Worm (Caenorhabditis elegans): Measurements from ENCODE around the gene R07A4.2.

Gene R07A4.2

DNA sequence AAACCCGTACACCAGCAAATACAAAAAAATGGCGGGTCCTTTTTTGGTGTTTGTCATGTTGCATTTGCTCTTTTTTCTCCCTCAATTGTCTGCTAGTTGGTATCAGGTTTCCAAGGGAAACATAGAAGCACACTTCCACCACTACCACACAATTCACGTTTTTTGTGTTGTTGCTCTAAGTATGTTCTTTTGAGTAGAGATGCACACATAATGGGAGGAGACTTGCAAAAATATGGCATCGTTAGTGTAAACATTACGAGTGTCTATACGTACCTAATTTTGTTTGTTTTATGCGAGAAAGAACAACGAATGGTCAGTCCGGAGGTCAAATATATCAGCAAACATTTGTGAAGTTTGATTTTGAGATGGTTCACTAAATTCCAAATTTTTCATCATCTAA lies 23.7 kb upstream of the R07A4.2 start:
- TF ChIP-seq F13H6.1 (tag; optimal IDR thresholded peaks at IDR 0.05) (peak; percentile 20), sma-9 (GFP tag; optimal IDR thresholded peaks at IDR 0.05) (peak; percentile 54), sma-9 (tag; optimal IDR thresholded peaks at IDR 0.05) (no peak), unc-62 (GFP tag; optimal IDR thresholded peaks at IDR 0.05) (no peak), Y55F3AM.14 (GFP tag; optimal IDR thresholded peaks at IDR 0.05) (no peak)

DNA sequence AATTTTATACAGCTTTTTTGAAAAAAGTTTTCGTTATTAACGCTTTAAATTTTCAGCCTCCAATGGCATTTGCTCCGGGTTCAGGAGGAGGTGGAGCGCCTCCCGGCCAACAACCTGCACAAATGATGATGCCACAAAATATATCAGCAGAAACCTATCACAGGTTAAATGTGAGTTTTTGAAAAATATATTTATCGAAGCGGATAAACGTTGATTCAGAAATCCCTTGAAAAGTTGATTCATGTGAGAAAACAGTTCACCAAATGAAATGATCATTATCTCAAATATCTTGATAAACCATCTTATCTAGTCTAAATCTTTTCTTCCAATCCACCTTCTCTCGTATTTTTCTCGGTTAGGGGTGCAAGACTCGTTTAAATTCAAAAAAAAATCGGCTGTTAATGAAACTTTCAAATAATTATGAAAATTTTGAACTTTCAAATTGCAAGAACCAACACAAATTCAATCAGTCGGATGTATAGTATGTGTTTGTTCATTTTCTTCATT lies 23.0 kb upstream of the R07A4.2 start, which contains the start of gene sma-9:
TSS of gene sma-9 (plus strand) at position 51 of the 507 bp plus-strand sequence.
- TF ChIP-seq ztf-1 (GFP tag; conservative IDR thresholded peaks at IDR 0.05) = no peak
- TF ChIP-seq unc-39 (tag; optimal IDR thresholded peaks at IDR 0.05) = no peak
- TF ChIP-seq sma-9 (GFP tag; optimal IDR thresholded peaks at IDR 0.05) = peak; percentile 91
- TF ChIP-seq sma-9 (tag; optimal IDR thresholded peaks at IDR 0.05) = no peak
- TF ChIP-seq lin-39 (tag; optimal IDR thresholded peaks at IDR 0.05) = no peak
- no peak for TF ChIP-seq mdl-1 (tag; optimal IDR thresholded peaks at IDR 0.05)
- no peak for TF ChIP-seq blmp-1 (tag; optimal IDR thresholded peaks at IDR 0.05; ENCODE audit: insufficient read depth)
- no peak for TF ChIP-seq ama-1 (optimal IDR thresholded peaks at IDR 0.05)
- TF ChIP-seq sma-3 (GFP tag; optimal IDR thresholded peaks at IDR 0.05) = no peak
- peak; percentile 69 for TF ChIP-seq nhr-25 (tag; optimal IDR thresholded peaks at IDR 0.05)
- no peak for TF ChIP-seq peb-1 (tag; optimal IDR thresholded peaks at IDR 0.05)
- no peak for TF ChIP-seq nhr-6 (tag; optimal IDR thresholded peaks at IDR 0.05)
- TF ChIP-seq sem-4 (tag; optimal IDR thresholded peaks at IDR 0.05) = no peak
- TF ChIP-seq ZK546.5 (tag; optimal IDR thresholded peaks at IDR 0.05) = no peak
- TF ChIP-seq unc-55 (GFP tag; optimal IDR thresholded peaks at IDR 0.05) = no peak
- TF ChIP-seq egl-27 (tag; optimal IDR thresholded peaks at IDR 0.05) = no peak
- TF ChIP-seq dmd-4 (tag; optimal IDR thresholded peaks at IDR 0.05) = no peak
- no peak for TF ChIP-seq skn-1 (tag; optimal IDR thresholded peaks at IDR 0.05)
- no peak for TF ChIP-seq unc-62 (GFP tag; optimal IDR thresholded peaks at IDR 0.05)
- TF ChIP-seq C34F6.9 (tag; optimal IDR thresholded peaks at IDR 0.05) = no peak
- peak; percentile 75 for TF ChIP-seq nhr-23 (tag; optimal IDR thresholded peaks at IDR 0.05)
- TF ChIP-seq R02D3.7 (tag; optimal IDR thresholded peaks at IDR 0.05) = no peak
- TF ChIP-seq nhr-10 (tag; optimal IDR thresholded peaks at IDR 0.05) = no peak
- no peak for TF ChIP-seq elt-3 (tag; optimal IDR thresholded peaks at IDR 0.05)
- TF ChIP-seq alr-1 (tag; optimal IDR thresholded peaks at IDR 0.05) = no peak
- TF ChIP-seq ceh-16 (tag; optimal IDR thresholded peaks at IDR 0.05) = peak; percentile 45
- no peak for TF ChIP-seq nhr-129 (tag; optimal IDR thresholded peaks at IDR 0.05)
- TF ChIP-seq elt-1 (tag; optimal IDR thresholded peaks at IDR 0.05) = peak; percentile 84
- no peak for TF ChIP-seq ceh-82 (tag; optimal IDR thresholded peaks at IDR 0.05)
- no peak for TF ChIP-seq nhr-77 (tag; optimal IDR thresholded peaks at IDR 0.05)

- TF ChIP-seq snpc-4 (tag; optimal IDR thresholded peaks at IDR 0.05) (peak; percentile 83), elt-1 (tag; optimal IDR thresholded peaks at IDR 0.05) (peak; percentile 28), nhr-129 (tag; optimal IDR thresholded peaks at IDR 0.05) (peak; percentile 9), C34F6.9 (tag; optimal IDR thresholded peaks at IDR 0.05) (peak; percentile 13), skn-1 (tag; optimal IDR thresholded peaks at IDR 0.05) (no peak), alr-1 (tag; optimal IDR thresholded peaks at IDR 0.05) (no peak), sma-9 (GFP tag; optimal IDR thresholded peaks at IDR 0.05) (peak; percentile 78), sma-9 (tag; optimal IDR thresholded peaks at IDR 0.05) (no peak), lsy-2 (tag; optimal IDR thresholded peaks at IDR 0.05) (no peak), ceh-16 (tag; optimal IDR thresholded peaks at IDR 0.05) (no peak), nhr-21 (tag; optimal IDR thresholded peaks at IDR 0.05) (no peak), zag-1 (tag; optimal IDR thresholded peaks at IDR 0.05) (peak; percentile 14), crh-2 (tag; optimal IDR thresholded peaks at IDR 0.05) (peak; percentile 22), egl-27 (tag; optimal IDR thresholded peaks at IDR 0.05) (peak; percentile 10), nhr-77 (tag; optimal IDR thresholded peaks at IDR 0.05) (no peak), sem-4 (tag; optimal IDR thresholded peaks at IDR 0.05) (peak; percentile 0), dmd-4 (tag; optimal IDR thresholded peaks at IDR 0.05) (no peak)
Measured at ce11 chrX:10768289-10769153, 22.2 kb upstream of the R07A4.2 start.

Measured in whole organism, L2 larva.